Worm (Caenorhabditis elegans) whole organism, L4/young adult: ENCODE measurements around the gene rpl-42.

Experiments used
- W03F9.2 ChIP-seq: fragments of 150-350 bp; optimal IDR thresholded peaks from 2 replicates; lab custom pipeline; 2014; ENCODE audit warnings: missing biosample characterization, missing genetic modification characterization
- him-1 ChIP-seq: sonication (generic microtip); optimal IDR thresholded peaks from 2 replicates; lab custom pipeline; 2016; ENCODE audit warnings: missing genotype, missing genetic modification reagents, missing genetic modification characterization, missing compliant biosample characterization

DNA sequence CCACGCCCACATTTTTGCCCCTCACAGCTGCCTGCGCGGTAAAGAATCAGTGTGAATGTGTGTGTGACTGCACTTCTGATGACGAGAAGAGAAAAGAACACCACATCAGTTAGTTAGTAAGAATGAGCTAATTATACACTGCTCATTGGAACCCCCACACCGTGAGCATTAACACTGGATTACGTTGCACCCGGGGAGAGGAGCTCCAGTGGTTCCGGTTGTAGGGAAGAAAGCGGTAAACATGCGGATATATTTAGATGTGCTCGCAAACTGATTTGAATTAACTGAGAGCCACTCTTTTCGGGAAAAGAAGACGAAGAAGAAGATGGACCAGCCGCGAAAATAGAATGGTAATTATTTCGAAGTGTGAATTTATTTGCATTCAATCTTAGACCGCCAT lies 5.7 kb upstream of the rpl-42 start:
- TF ChIP-seq W03F9.2 = no peak
- TF ChIP-seq him-1 (tag; lab: Kevin White, UChicago) = no peak
